Worm (Caenorhabditis elegans) whole organism, young adult: Measurements from ENCODE around the gene ech-6.

Source experiments
- ama-1 ChIP-seq, 3 experiments: fragments of 150-350 bp in 1 of 3; sonication (generic microtip) in 2 of 3; optimal IDR thresholded peaks; 2 replicates each; lab custom pipeline; 2014 to 2018; ENCODE audit warnings: missing biosample characterization in 2 of 3, missing genetic modification characterization in 2 of 3, missing genetic modification reagents in 2 of 3
- attf-3 ChIP-seq: fragments of 200-800 bp; sonication (Bioruptor generic); conservative IDR thresholded peaks from 2 replicates; pipeline ENCODE4 v1.3.6; 2022; ENCODE audit warnings: missing genetic modification reagents, missing genetic modification characterization, missing compliant biosample characterization
- ceh-91 ChIP-seq: fragments of 200-800 bp; sonication (Bioruptor generic); IDR thresholded peaks from 2 replicates; pipeline ENCODE4 v1.3.6; 2022; ENCODE audit warnings: missing genetic modification reagents, missing genetic modification characterization, missing compliant biosample characterization
- efl-1 ChIP-seq: fragments of 150-350 bp; optimal IDR thresholded peaks from 2 replicates; lab custom pipeline; 2014; ENCODE audit warnings: missing biosample characterization, missing genetic modification reagents, missing genetic modification characterization
- let-607 ChIP-seq, 2 experiments: fragments of 200-800 bp in 1 of 2; sonication (Bioruptor generic) in 1 of 2; sonication (generic microtip) in 1 of 2; optimal IDR thresholded peaks; 2 replicates each; lab custom pipeline; 2016 to 2018; ENCODE audit warnings: mild to moderate bottlenecking in 2 of 2, missing compliant biosample characterization in 2 of 2, missing genetic modification characterization in 2 of 2, moderate library complexity in 2 of 2, missing genotype in 1 of 2
- lin-26 ChIP-seq: fragments of 200-800 bp; sonication (Bioruptor generic); IDR thresholded peaks from 2 replicates; pipeline ENCODE4 v1.3.6; 2022; ENCODE audit warnings: missing genetic modification reagents, missing genetic modification characterization, missing compliant biosample characterization
- pha-4 ChIP-seq: fragments of 150-350 bp; sonication (generic microtip); optimal IDR thresholded peaks from 2 replicates; lab custom pipeline; 2014; ENCODE audit warnings: missing biosample characterization, missing genetic modification reagents, missing genetic modification characterization
- ztf-22 ChIP-seq: fragments of 200-800 bp; sonication (Bioruptor generic); optimal IDR thresholded peaks from 2 replicates; lab custom pipeline; 2018; ENCODE audit warnings: mild to moderate bottlenecking, missing genetic modification characterization, moderate library complexity, missing compliant biosample characterization

DNA sequence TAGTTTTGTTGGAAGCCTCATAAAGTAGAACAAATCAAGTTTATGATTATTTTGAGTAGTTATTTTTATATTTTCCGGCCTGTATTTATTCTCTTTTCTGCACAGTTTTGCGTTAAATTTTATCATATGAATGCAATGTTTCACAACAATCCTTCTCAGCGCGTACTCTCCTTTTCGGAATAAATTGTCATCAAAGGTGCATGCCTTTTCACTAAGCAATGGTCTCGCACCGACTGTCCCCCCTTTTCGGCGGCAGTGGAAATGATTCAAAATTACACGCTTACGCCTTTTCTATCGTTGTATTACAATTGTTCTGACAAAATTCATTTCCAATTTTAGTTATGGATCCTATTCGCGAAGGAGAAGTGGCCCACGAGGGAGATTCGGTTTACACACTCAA, 5.5 kb downstream of the ech-6 start, which contains the start of the genes iff-1 and cdk-1:
- no peak for TF ChIP-seq ama-1 (optimal IDR thresholded peaks at IDR 0.05; lab: Kevin White, UChicago)
- TF ChIP-seq ama-1 (GFP tag; optimal IDR thresholded peaks at IDR 0.05; lab: Kevin White, UChicago), result no peak
- no peak for TF ChIP-seq attf-3 (GFP tag; lab: Robert Waterston, UW)
- no peak for TF ChIP-seq lin-26
- no peak for TF ChIP-seq let-607 (tag; optimal IDR thresholded peaks at IDR 0.05; lab: Kevin White, UChicago)
- TF ChIP-seq ztf-22 (GFP tag; lab: Kevin White, UChicago), result no peak
- no peak for TF ChIP-seq pha-4
- TF ChIP-seq efl-1 (GFP tag; lab: Kevin White, UChicago), result peak; percentile 24
- no peak for TF ChIP-seq ceh-91
